Fruit fly (Drosophila melanogaster): ENCODE results near the gene TBC1d7.

Gene TBC1d7

dm6 chr3R:24116972-24117371, 44.6 kb upstream of the TBC1d7 start:
- TF ChIP-seq CG16779 (tag; optimal IDR thresholded peaks at IDR 0.05): peak; percentile 25
- TF ChIP-seq CG10631 (GFP tag; optimal IDR thresholded peaks at IDR 0.05): no peak
- no peak for TF ChIP-seq esn (GFP tag; optimal IDR thresholded peaks at IDR 0.05)
- no peak for TF ChIP-seq net (GFP tag; optimal IDR thresholded peaks at IDR 0.05)
- peak; percentile 16 for TF ChIP-seq CG10669 (GFP tag; optimal IDR thresholded peaks at IDR 0.05)
- TF ChIP-seq vri (GFP tag; optimal IDR thresholded peaks at IDR 0.05): no peak
- TF ChIP-seq CG8632 (GFP tag; optimal IDR thresholded peaks at IDR 0.05): no peak
- no peak for TF ChIP-seq CG32006 (GFP tag; optimal IDR thresholded peaks at IDR 0.05)
- TF ChIP-seq cyc (GFP tag; optimal IDR thresholded peaks at IDR 0.05): no peak
- no peak for TF ChIP-seq CG3032 (tag; optimal IDR thresholded peaks at IDR 0.05)
- no peak for TF ChIP-seq Hr4 (GFP tag; optimal IDR thresholded peaks at IDR 0.05)
- no peak for TF ChIP-seq salr (GFP tag; optimal IDR thresholded peaks at IDR 0.05)
- TF ChIP-seq CG6163 (GFP tag; IDR thresholded peaks at IDR 0.05): no peak
- TF ChIP-seq CG31627 (GFP tag; optimal IDR thresholded peaks at IDR 0.05): no peak
- no peak for TF ChIP-seq CG3919 (GFP tag; optimal IDR thresholded peaks at IDR 0.05)
- TF ChIP-seq fd59A (GFP tag; optimal IDR thresholded peaks at IDR 0.05): no peak
- TF ChIP-seq CG9139 (GFP tag; optimal IDR thresholded peaks at IDR 0.05): peak; percentile 33
- no peak for TF ChIP-seq Smox (GFP tag; optimal IDR thresholded peaks at IDR 0.05)
- no peak for TF ChIP-seq topi (GFP tag; optimal IDR thresholded peaks at IDR 0.05)
- TF ChIP-seq CG8319 (GFP tag; optimal IDR thresholded peaks at IDR 0.05): no peak
- TF ChIP-seq spab (GFP tag; optimal IDR thresholded peaks at IDR 0.05): peak; percentile 12
- TF ChIP-seq Ets21C (GFP tag; optimal IDR thresholded peaks at IDR 0.05): no peak
- peak; percentile 67 for TF ChIP-seq CG6808 (GFP tag; optimal IDR thresholded peaks at IDR 0.05)
- TF ChIP-seq CG6854 (GFP tag; optimal IDR thresholded peaks at IDR 0.05): peak; percentile 13
- no peak for TF ChIP-seq Blimp-1 (GFP tag; optimal IDR thresholded peaks at IDR 0.05)
- no peak for TF ChIP-seq achi (GFP tag; optimal IDR thresholded peaks at IDR 0.05)
- no peak for TF ChIP-seq CG11294 (GFP tag; IDR thresholded peaks at IDR 0.05)
- TF ChIP-seq dsx (GFP tag; optimal IDR thresholded peaks at IDR 0.05; ENCODE audit: poor library complexity, severe bottlenecking): no peak
- no peak for TF ChIP-seq Met (GFP tag; optimal IDR thresholded peaks at IDR 0.05)
- no peak for TF ChIP-seq CG8119 (GFP tag; IDR thresholded peaks at IDR 0.05)
- no peak for TF ChIP-seq Gug (GFP tag; IDR thresholded peaks at IDR 0.05)
- TF ChIP-seq ss (GFP tag; optimal IDR thresholded peaks at IDR 0.05): peak; percentile 67 to 68
- TF ChIP-seq CG1621 (tag; optimal IDR thresholded peaks at IDR 0.05): peak; percentile 19
- no peak for TF ChIP-seq Eip75B (GFP tag; optimal IDR thresholded peaks at IDR 0.05)
- TF ChIP-seq CG11902 (GFP tag; optimal IDR thresholded peaks at IDR 0.05): no peak
- peak; percentile 98 for TF ChIP-seq svp (GFP tag)
- TF ChIP-seq Sox102F (GFP tag; optimal IDR thresholded peaks at IDR 0.05): no peak
- TF ChIP-seq fkh (GFP tag; optimal IDR thresholded peaks at IDR 0.05): no peak
- peak; percentile 50 for TF ChIP-seq Eip78C (GFP tag)
- TF ChIP-seq Lpt (GFP tag; optimal IDR thresholded peaks at IDR 0.05): no peak
- no peak for TF ChIP-seq pdm3 (GFP tag; optimal IDR thresholded peaks at IDR 0.05)
- no peak for TF ChIP-seq fd85E (GFP tag; optimal IDR thresholded peaks at IDR 0.05)
- TF ChIP-seq OdsH (GFP tag; optimal IDR thresholded peaks at IDR 0.05): no peak
- TF ChIP-seq CG15336 (GFP tag; IDR thresholded peaks at IDR 0.05): 0 out of 2 replicates have a peak, but pooled peaks have one; percentile 16
- peak; percentile 59 for TF ChIP-seq CG6276 (GFP tag; optimal IDR thresholded peaks at IDR 0.05)
- TF ChIP-seq Sox15 (GFP tag; optimal IDR thresholded peaks at IDR 0.05): no peak
- TF ChIP-seq CG34406 (GFP tag; optimal IDR thresholded peaks at IDR 0.05): no peak
- no peak for TF ChIP-seq dac (GFP tag; optimal IDR thresholded peaks at IDR 0.05)
- TF ChIP-seq CG4318 (GFP tag; optimal IDR thresholded peaks at IDR 0.05): no peak
- no peak for TF ChIP-seq Eip93F (GFP tag; optimal IDR thresholded peaks at IDR 0.05)
